Fruit fly (Drosophila melanogaster) whole organism, embryonic: ENCODE results near the gene Rab3-GAP.

Source experiments
- Bteb2 ChIP-seq: fragments of 200-800 bp; sonication (Bioruptor generic); optimal IDR thresholded peaks from 2 replicates; lab custom pipeline; 2016; ENCODE audit warnings: missing biosample characterization, missing genetic modification characterization
- CG10565 ChIP-seq: fragments of 200-800 bp; sonication (Bioruptor generic); optimal IDR thresholded peaks from 3 replicates; lab custom pipeline; 2016; ENCODE audit warnings: missing biosample characterization, mild to moderate bottlenecking, missing genetic modification characterization
- CG10959 ChIP-seq: fragments of 200-800 bp; sonication (Bioruptor generic); IDR thresholded peaks from 2 replicates; pipeline ENCODE4 v1.3.6; 2022; ENCODE audit warnings: missing biosample characterization, missing genetic modification characterization
- CG14050 ChIP-seq: fragments of 200-800 bp; sonication (Bioruptor generic); IDR thresholded peaks from 3 replicates; pipeline ENCODE4 v1.3.6; 2022; ENCODE audit warnings: missing biosample characterization, missing genetic modification characterization
- CG15514 ChIP-seq: fragments of 200-800 bp; sonication (Bioruptor generic); optimal IDR thresholded peaks from 3 replicates; lab custom pipeline; 2017; ENCODE audit warnings: missing biosample characterization, missing genetic modification characterization, mild to moderate bottlenecking, moderate library complexity, missing genetic modification reagents
- CG16815 ChIP-seq: fragments of 200-800 bp; sonication (Bioruptor generic); optimal IDR thresholded peaks from 3 replicates; lab custom pipeline; 2017; ENCODE audit warnings: missing biosample characterization, mild to moderate bottlenecking, missing genetic modification characterization
- CG17385 ChIP-seq: fragments of 200-800 bp; sonication (Bioruptor generic); optimal IDR thresholded peaks from 3 replicates; lab custom pipeline; 2018; ENCODE audit warnings: missing biosample characterization, mild to moderate bottlenecking, missing genetic modification characterization
- CG3847 ChIP-seq: fragments of 200-800 bp; sonication (Bioruptor generic); IDR thresholded peaks from 2 replicates; pipeline ENCODE4 v1.3.6; 2022; ENCODE audit warnings: missing biosample characterization, missing genetic modification characterization
- CG4854 ChIP-seq: fragments of 200-800 bp; sonication (Bioruptor generic); optimal IDR thresholded peaks from 2 replicates; lab custom pipeline; 2016; ENCODE audit warnings: missing biosample characterization, missing genetic modification characterization, inconsistent platforms
- CG7357 ChIP-seq: fragments of 200-800 bp; sonication (Bioruptor generic); IDR thresholded peaks from 3 replicates; pipeline ENCODE4 v1.3.6; 2022; ENCODE audit warnings: missing biosample characterization, missing genetic modification characterization
- CG7745 ChIP-seq: fragments of 200-800 bp; sonication (Bioruptor generic); optimal IDR thresholded peaks from 2 replicates; lab custom pipeline; 2018; ENCODE audit warnings: missing biosample characterization, mild to moderate bottlenecking, missing genetic modification characterization, moderate library complexity
- CG8359 ChIP-seq: fragments of 200-800 bp; sonication (Bioruptor generic); optimal IDR thresholded peaks from 2 replicates; lab custom pipeline; 2017; ENCODE audit warnings: missing biosample characterization, mild to moderate bottlenecking, missing genetic modification characterization, borderline replicate concordance
- CG9609 ChIP-seq: fragments of 200-800 bp; sonication (Bioruptor generic); optimal IDR thresholded peaks from 3 replicates; lab custom pipeline; 2016; ENCODE audit warnings: missing biosample characterization, missing genetic modification characterization
- CHES-1-like ChIP-seq: fragments of 200-800 bp; sonication (Bioruptor generic); optimal IDR thresholded peaks from 2 replicates; lab custom pipeline; 2016; ENCODE audit warnings: missing biosample characterization, missing genetic modification characterization
- Dp ChIP-seq: fragments of 200-800 bp; sonication (Bioruptor generic); optimal IDR thresholded peaks from 2 replicates; lab custom pipeline; 2018; ENCODE audit warnings: missing biosample characterization, mild to moderate bottlenecking, missing genetic modification characterization, moderate library complexity
- Hr39 ChIP-seq: fragments of >200 bp; optimal IDR thresholded peaks from 2 replicates; lab custom pipeline; 2017
- MBD-R2 ChIP-seq: fragments of 200-800 bp; sonication (Bioruptor generic); IDR thresholded peaks from 2 replicates; pipeline ENCODE4 v1.3.6; 2022; ENCODE audit warnings: missing biosample characterization, missing genetic modification characterization
- NC2α ChIP-seq: fragments of 200-800 bp; sonication (Bioruptor generic); optimal IDR thresholded peaks from 2 replicates; lab custom pipeline; 2016; ENCODE audit warnings: missing biosample characterization, missing genetic modification characterization
- NfI ChIP-seq: fragments of 200-800 bp; sonication (Bioruptor generic); optimal IDR thresholded peaks from 3 replicates; lab custom pipeline; 2018; ENCODE audit warnings: missing biosample characterization, mild to moderate bottlenecking, missing genetic modification characterization, moderate library complexity
- Opbp ChIP-seq: fragments of 200-800 bp; sonication (Bioruptor generic); IDR thresholded peaks from 3 replicates; pipeline ENCODE4 v1.3.6; 2022; ENCODE audit warnings: missing biosample characterization, missing genetic modification characterization; ENCODE audit not compliant: partially characterized antibody
- Pdp1 ChIP-seq, 2 experiments: fragments of 200-800 bp; sonication (Bioruptor generic); optimal IDR thresholded peaks; 3 replicates each; lab custom pipeline; 2016; ENCODE audit warnings: missing biosample characterization in 2 of 2, missing genetic modification characterization in 2 of 2, mild to moderate bottlenecking in 1 of 2, moderate library complexity in 1 of 2
- ase ChIP-seq: fragments of 200-800 bp; sonication (Bioruptor generic); IDR thresholded peaks from 3 replicates; pipeline ENCODE4 v1.3.6; 2022; ENCODE audit warnings: missing biosample characterization, missing genetic modification characterization
- bbx ChIP-seq: fragments of 200-800 bp; sonication (Bioruptor generic); IDR thresholded peaks from 2 replicates; pipeline ENCODE4 v1.3.6; 2022; ENCODE audit warnings: missing biosample characterization, missing genetic modification characterization; ENCODE audit not compliant: partially characterized antibody
- caup ChIP-seq: fragments of 200-800 bp; sonication (Bioruptor generic); optimal IDR thresholded peaks from 3 replicates; lab custom pipeline; 2017; ENCODE audit warnings: missing biosample characterization, mild to moderate bottlenecking, missing genetic modification characterization, moderate library complexity; ENCODE audit not compliant: severe bottlenecking
- crc ChIP-seq: fragments of 200-800 bp; sonication (Bioruptor generic); optimal IDR thresholded peaks from 2 replicates; lab custom pipeline; 2016; ENCODE audit warnings: missing biosample characterization, missing genetic modification characterization
- crol ChIP-seq: fragments of 200-800 bp; sonication (Bioruptor generic); IDR thresholded peaks from 2 replicates; pipeline ENCODE4 v1.3.6; 2022; ENCODE audit warnings: missing biosample characterization, missing genetic modification characterization
- dpn ChIP-seq, 2 experiments: fragments of 200-800 bp; sonication (Bioruptor generic); optimal IDR thresholded peaks; 3 replicates each; lab custom pipeline; 2016; ENCODE audit warnings: missing biosample characterization in 2 of 2, missing genetic modification characterization in 2 of 2
- fd64A ChIP-seq: fragments of 200-800 bp; sonication (Bioruptor generic); optimal IDR thresholded peaks from 3 replicates; lab custom pipeline; 2018; ENCODE audit warnings: missing biosample characterization, mild to moderate bottlenecking, missing genetic modification characterization
- gcm ChIP-seq: fragments of 200-800 bp; sonication (Bioruptor generic); optimal IDR thresholded peaks from 2 replicates; lab custom pipeline; 2019; ENCODE audit warnings: missing biosample characterization, mild to moderate bottlenecking, missing genetic modification characterization, moderate library complexity
- grau ChIP-seq: fragments of 200-800 bp; optimal IDR thresholded peaks from 3 replicates; lab custom pipeline; 2019; ENCODE audit warnings: missing biosample characterization, mild to moderate bottlenecking, missing genetic modification characterization, moderate library complexity
- gro ChIP-seq: fragments of 200-800 bp; sonication (Bioruptor generic); optimal IDR thresholded peaks from 2 replicates; lab custom pipeline; 2016; ENCODE audit warnings: missing biosample characterization, missing genetic modification characterization
- gt ChIP-seq: fragments of 200-800 bp; sonication (Bioruptor generic); IDR thresholded peaks from 2 replicates; pipeline ENCODE4 v1.3.6; 2022; ENCODE audit warnings: missing biosample characterization, missing genetic modification characterization
- jigr1 ChIP-seq: fragments of 200-800 bp; sonication (Bioruptor generic); IDR thresholded peaks from 3 replicates; pipeline ENCODE4 v1.3.6; 2022; ENCODE audit warnings: missing biosample characterization, missing genetic modification characterization
- lov ChIP-seq, 2 experiments: fragments of 200-800 bp in 1 of 2; fragments of >200 bp in 1 of 2; sonication (Bioruptor generic) in 1 of 2; IDR thresholded peaks in 1 of 2; optimal IDR thresholded peaks in 1 of 2; 2 replicates in 1 of 2; 3 replicates in 1 of 2; pipeline versions ENCODE4 v1.3.6 to Lab custom; 2017 to 2022; ENCODE audit warnings: missing biosample characterization in 1 of 2, missing genetic modification characterization in 1 of 2
- nerfin-2 ChIP-seq: fragments of 200-800 bp; sonication (Bioruptor generic); IDR thresholded peaks from 2 replicates; pipeline ENCODE4 v1.3.6; 2022; ENCODE audit warnings: missing biosample characterization, missing genetic modification characterization; ENCODE audit not compliant: partially characterized antibody
- nmo ChIP-seq: fragments of 200-800 bp; sonication (Bioruptor generic); optimal IDR thresholded peaks from 2 replicates; lab custom pipeline; 2018; ENCODE audit warnings: missing biosample characterization, mild to moderate bottlenecking, missing genetic modification characterization, moderate library complexity
- onecut ChIP-seq: fragments of 200-800 bp; sonication (Bioruptor generic); IDR thresholded peaks from 2 replicates; pipeline ENCODE4 v1.3.6; 2022; ENCODE audit warnings: missing biosample characterization, missing genetic modification characterization
- pros ChIP-seq: fragments of 200-800 bp; sonication (Bioruptor generic); optimal IDR thresholded peaks from 3 replicates; lab custom pipeline; 2019; ENCODE audit warnings: missing biosample characterization, mild to moderate bottlenecking, missing genetic modification characterization, moderate library complexity
- salm ChIP-seq: fragments of 200-800 bp; sonication (Bioruptor generic); optimal IDR thresholded peaks from 2 replicates; lab custom pipeline; 2018; ENCODE audit warnings: missing biosample characterization, mild to moderate bottlenecking, missing genetic modification characterization
- schlank ChIP-seq: fragments of 200-800 bp; sonication (Bioruptor generic); optimal IDR thresholded peaks from 2 replicates; lab custom pipeline; 2018; ENCODE audit warnings: missing biosample characterization, mild to moderate bottlenecking, missing genetic modification characterization
- tap ChIP-seq: fragments of 200-800 bp; optimal IDR thresholded peaks from 3 replicates; lab custom pipeline; 2019; ENCODE audit warnings: missing biosample characterization, mild to moderate bottlenecking, missing genetic modification characterization, moderate library complexity
- tin ChIP-seq: fragments of 200-800 bp; sonication (Bioruptor generic); optimal IDR thresholded peaks from 3 replicates; lab custom pipeline; 2016; ENCODE audit warnings: missing biosample characterization, missing genetic modification characterization
- tna ChIP-seq: fragments of 200-800 bp; sonication (Bioruptor generic); IDR thresholded peaks from 2 replicates; pipeline ENCODE4 v1.3.6; 2022; ENCODE audit warnings: missing biosample characterization, missing genetic modification characterization; ENCODE audit not compliant: partially characterized antibody
- vnd ChIP-seq: fragments of 200-800 bp; sonication (Bioruptor generic); IDR thresholded peaks from 3 replicates; pipeline ENCODE4 v1.3.6; 2022; ENCODE audit warnings: missing biosample characterization, missing genetic modification characterization; ENCODE audit not compliant: partially characterized antibody
- yki ChIP-seq: fragments of >200 bp; optimal IDR thresholded peaks from 3 replicates; lab custom pipeline; 2018
- zen ChIP-seq: fragments of 200-800 bp; sonication (Bioruptor generic); optimal IDR thresholded peaks from 3 replicates; lab custom pipeline; 2018; ENCODE audit warnings: missing biosample characterization, mild to moderate bottlenecking, missing genetic modification characterization, moderate library complexity

Gene Rab3-GAP

DNA sequence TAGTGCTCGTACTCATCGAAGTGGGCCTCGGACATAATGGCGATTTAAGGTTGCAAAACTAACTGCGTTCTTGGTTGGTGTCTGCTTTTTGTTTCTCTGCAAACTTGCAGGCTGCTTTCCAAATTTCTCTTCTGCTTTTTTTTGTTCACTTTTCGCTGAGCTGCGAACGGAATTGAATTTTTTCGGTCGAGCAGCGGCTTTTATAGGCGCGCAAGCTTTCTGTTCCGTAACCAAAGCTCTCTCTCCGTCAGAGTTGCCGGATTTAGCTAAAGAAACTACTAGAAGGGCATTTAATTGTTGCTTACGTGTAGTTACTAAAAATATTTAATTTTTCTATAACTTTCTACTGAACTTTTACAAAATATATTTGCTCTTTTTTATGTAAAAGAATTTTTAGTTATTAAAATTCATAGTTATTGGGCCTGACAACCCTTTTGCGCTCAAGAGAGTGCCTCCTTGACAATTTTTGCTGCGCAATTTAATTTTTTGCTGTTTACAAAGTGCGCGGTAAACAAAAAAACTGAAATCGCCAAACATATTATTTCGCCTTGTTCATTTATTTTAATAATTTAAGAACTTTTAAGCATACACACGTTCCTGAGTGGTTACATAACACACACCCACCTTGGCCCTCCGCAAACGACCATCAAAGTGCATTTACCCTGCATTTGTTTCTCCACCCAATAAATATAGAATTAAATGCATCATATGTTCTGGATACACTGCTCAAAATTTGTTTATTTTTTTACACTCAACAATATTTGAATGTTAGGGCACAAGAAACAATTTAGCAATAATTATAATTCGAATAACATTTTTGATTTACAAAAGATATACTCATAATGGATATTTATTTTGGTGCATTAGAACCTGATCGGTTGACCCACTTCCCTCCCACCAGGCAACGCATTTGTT is 16.8 kb downstream of the Rab3-GAP start, which contains the start of gene CG6770 (continued):
- TF ChIP-seq gt (GFP tag; lab: Robert Waterston, UW) (peak; percentile 48; the same call in 1 of the 2 replicates), nerfin-2 (GFP tag; lab: Robert Waterston, UW) (no peak), yki (no peak), grau (tag; lab: Kevin White, UChicago) (peak; percentile 88), Bteb2 (GFP tag; lab: Kevin White, UChicago) (peak; percentile 55), ase (GFP tag; lab: Robert Waterston, UW) (peak; percentile 67; the same call in 2 of the 3 replicates), gcm (GFP tag; lab: Kevin White, UChicago) (peak; percentile 63), CG3847 (GFP tag; lab: Robert Waterston, UW) (peak; percentile 85), lov (optimal IDR thresholded peaks at IDR 0.05; lab: Kevin White, UChicago) (no peak), lov (GFP tag; IDR thresholded peaks at IDR 0.05; lab: Robert Waterston, UW) (peak; percentile 42; the same call in 1 of the 3 replicates), zen (tag; lab: Kevin White, UChicago) (peak; percentile 27), vnd (no peak), CG10959 (no peak), caup (GFP tag; lab: Kevin White, UChicago) (peak; percentile 91), CG17385 (GFP tag; lab: Kevin White, UChicago) (peak; percentile 77), CG7745 (no peak), NC2α (GFP tag; lab: Kevin White, UChicago) (no peak), CG4854 (GFP tag; lab: Kevin White, UChicago) (peak; percentile 30), pros (GFP tag; lab: Kevin White, UChicago) (no peak), crol (peak; percentile 22; the same call in 1 of the 2 replicates), tin (peak; percentile 48), bbx (GFP tag; lab: Robert Waterston, UW) (0 out of 2 replicates have a peak, but pooled peaks have one; percentile 39), CHES-1-like (GFP tag; lab: Kevin White, UChicago) (peak; percentile 41), Pdp1 (GFP tag; optimal IDR thresholded peaks at IDR 0.05; lab: Kevin White, UChicago) (peak; percentile 7 to 97), nmo (GFP tag; lab: Kevin White, UChicago) (peak; percentile 56), gro (GFP tag; lab: Kevin White, UChicago) (peak; percentile 19), salm (tag; lab: Kevin White, UChicago) (peak; percentile 70), crc (peak; percentile 8), CG10565 (GFP tag; lab: Kevin White, UChicago) (no peak), onecut (GFP tag; lab: Robert Waterston, UW) (peak; percentile 70), Hr39 (no peak), jigr1 (GFP tag; lab: Robert Waterston, UW) (0 out of 3 replicates have a peak, but pooled peaks have one; percentile 45), fd64A (GFP tag; lab: Kevin White, UChicago) (no peak), CG15514 (peak; percentile 87), tna (peak; percentile 54; the same call in 1 of the 2 replicates), Dp (GFP tag; lab: Kevin White, UChicago) (peak; percentile 28), MBD-R2 (GFP tag; lab: Robert Waterston, UW) (peak; percentile 61; the same call in 1 of the 2 replicates), CG14050 (peak; percentile 82), Opbp (GFP tag; lab: Robert Waterston, UW) (0 out of 3 replicates have a peak, but pooled peaks have one; percentile 51), CG16815 (GFP tag; lab: Kevin White, UChicago) (peak; percentile 2), CG9609 (GFP tag; lab: Kevin White, UChicago) (peak; percentile 48), NfI (peak; percentile 83), schlank (peak; percentile 53), CG8359 (GFP tag; lab: Kevin White, UChicago) (peak; percentile 29), dpn (GFP tag; optimal IDR thresholded peaks at IDR 0.05; lab: Kevin White, UChicago) (peak; percentile 71), CG7357 (GFP tag; lab: Robert Waterston, UW) (peak; percentile 42; the same call in 1 of the 3 replicates), tap (peak; percentile 80)
